Worm (Caenorhabditis elegans): ENCODE measurements around the gene ttr-33.

ttr-33 gene

DNA sequence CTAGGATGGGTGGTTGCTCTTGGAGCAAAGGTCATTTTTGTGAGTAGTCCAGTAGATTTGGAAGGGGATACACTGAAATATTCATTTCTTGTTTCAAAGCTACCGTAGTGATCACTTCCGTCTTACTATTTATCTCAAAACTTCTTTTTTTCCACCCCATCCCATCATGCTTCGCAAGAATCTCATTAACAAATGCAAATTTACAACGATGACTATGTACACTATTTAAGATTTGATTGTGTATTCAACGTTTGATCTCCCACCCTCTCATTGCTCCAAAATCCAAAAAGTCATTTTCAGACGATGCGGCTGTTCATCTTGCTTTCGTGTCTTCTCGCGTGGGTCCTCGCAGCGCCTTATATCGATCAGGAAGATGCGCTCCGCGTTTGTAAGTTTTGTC is 44.6 kb downstream of the ttr-33 start, which contains the start of gene flp-21:
flp-21 (plus strand) TSS at position 301 of the 400 bp plus-strand sequence.
- TF ChIP-seq ceh-30 (tag; optimal IDR thresholded peaks at IDR 0.05) (no peak), ahr-1 (tag; optimal IDR thresholded peaks at IDR 0.05) (no peak), fkh-6 (tag; optimal IDR thresholded peaks at IDR 0.05) (no peak), ref-2 (tag; optimal IDR thresholded peaks at IDR 0.05) (no peak), nhr-11 (tag; optimal IDR thresholded peaks at IDR 0.05) (no peak), ceh-18 (tag; optimal IDR thresholded peaks at IDR 0.05) (no peak), F13H6.1 (tag; optimal IDR thresholded peaks at IDR 0.05) (no peak), T23F11.4 (GFP tag; optimal IDR thresholded peaks at IDR 0.05) (no peak), unc-55 (GFP tag; optimal IDR thresholded peaks at IDR 0.05) (no peak), fkh-10 (GFP tag; optimal IDR thresholded peaks at IDR 0.05) (no peak), ceh-24 (tag; optimal IDR thresholded peaks at IDR 0.05) (no peak), C38D4.7 (GFP tag; optimal IDR thresholded peaks at IDR 0.05) (no peak), npax-4 (tag; optimal IDR thresholded peaks at IDR 0.05) (no peak), sox-2 (GFP tag; IDR thresholded peaks at IDR 0.05) (no peak), odd-2 (tag; optimal IDR thresholded peaks at IDR 0.05) (no peak), elt-4 (tag; optimal IDR thresholded peaks at IDR 0.05) (no peak)

All from whole organism, late embryonic.